Worm (Caenorhabditis elegans): ENCODE measurements around the gene R11D1.3.

DNA sequence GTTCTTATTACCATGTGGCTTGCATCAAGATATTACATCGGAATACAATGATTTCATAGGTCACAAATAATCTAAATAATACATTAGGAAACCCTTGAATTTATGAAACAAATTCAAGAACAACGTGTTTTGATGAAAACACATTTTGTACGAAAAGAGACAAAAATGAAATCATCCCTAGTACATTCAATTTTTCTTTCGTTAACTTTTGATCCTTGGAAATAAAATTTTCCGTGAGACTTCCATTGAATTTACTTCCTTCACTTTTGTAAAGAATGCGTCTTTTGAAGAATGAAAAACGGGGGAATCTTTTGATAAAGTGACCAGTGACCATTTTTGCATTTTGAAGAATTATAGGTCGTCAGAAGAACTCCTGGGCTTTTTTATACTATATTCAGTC is 38.2 kb downstream of the R11D1.3 start:
- TF ChIP-seq dao-5 (tag; optimal IDR thresholded peaks at IDR 0.05) = no peak
- no peak for TF ChIP-seq him-1 (tag; optimal IDR thresholded peaks at IDR 0.05)

Measured in whole organism, L4/young adult.